Fruit fly (Drosophila melanogaster) whole organism, wandering third instar larva: ENCODE results near the gene CG4972.

Source experiments
- CG32264 ChIP-seq: fragments of 200-800 bp; sonication (Bioruptor generic); optimal IDR thresholded peaks from 2 replicates; lab custom pipeline; 2016; ENCODE audit warnings: missing biosample characterization, missing genetic modification characterization
- CG9705 ChIP-seq: fragments of 200-800 bp; sonication (Bioruptor generic); optimal IDR thresholded peaks from 2 replicates; lab custom pipeline; 2018; ENCODE audit warnings: missing biosample characterization, mild to moderate bottlenecking, missing genetic modification characterization
- HLH106 ChIP-seq: fragments of 200-800 bp; optimal IDR thresholded peaks from 3 replicates; lab custom pipeline; 2019; ENCODE audit warnings: missing biosample characterization, mild to moderate bottlenecking, missing genetic modification characterization, moderate library complexity
- Hnf4 ChIP-seq: fragments of 200-800 bp; sonication (Bioruptor generic); optimal IDR thresholded peaks from 2 replicates; lab custom pipeline; 2016; ENCODE audit warnings: missing biosample characterization, mild to moderate bottlenecking, missing genetic modification characterization
- Hr83 ChIP-seq: fragments of 200-300 bp; sonication (Bioruptor generic); optimal IDR thresholded peaks from 2 replicates; lab custom pipeline; 2016; ENCODE audit warnings: missing biosample characterization, mild to moderate bottlenecking, missing genetic modification characterization, moderate library complexity; ENCODE audit not compliant: poor library complexity, severe bottlenecking
- br ChIP-seq: fragments of 200-800 bp; sonication (Bioruptor generic); optimal IDR thresholded peaks from 2 replicates; lab custom pipeline; 2016; ENCODE audit warnings: missing biosample characterization, missing genetic modification characterization
- brk ChIP-seq: fragments of 200-800 bp; sonication (Bioruptor generic); optimal IDR thresholded peaks from 2 replicates; lab custom pipeline; 2016; ENCODE audit warnings: missing biosample characterization, mild to moderate bottlenecking, missing genetic modification characterization
- dmrt93B ChIP-seq: fragments of 200-800 bp; sonication (Bioruptor generic); optimal IDR thresholded peaks from 2 replicates; lab custom pipeline; 2018; ENCODE audit warnings: missing biosample characterization, mild to moderate bottlenecking, missing genetic modification characterization
- fru ChIP-seq: fragments of 200-800 bp; sonication (Bioruptor generic); optimal IDR thresholded peaks from 3 replicates; lab custom pipeline; 2016; ENCODE audit warnings: missing biosample characterization, mild to moderate bottlenecking, missing genetic modification characterization
- h ChIP-seq: fragments of 200-800 bp; sonication (Bioruptor generic); optimal IDR thresholded peaks from 3 replicates; lab custom pipeline; 2016; ENCODE audit warnings: missing biosample characterization, mild to moderate bottlenecking, missing genetic modification characterization
- jim ChIP-seq: fragments of 175-275, 200-325 bp; sonication (Bioruptor generic); optimal IDR thresholded peaks from 2 replicates; lab custom pipeline; 2016; ENCODE audit warnings: missing biosample characterization, mild to moderate bottlenecking, missing genetic modification characterization
- lola ChIP-seq: fragments of >200 bp; optimal IDR thresholded peaks from 2 replicates; lab custom pipeline; 2017; ENCODE audit warnings: missing biosample characterization, missing genetic modification characterization
- psq ChIP-seq: fragments of 200-800 bp; sonication (Bioruptor generic); optimal IDR thresholded peaks from 3 replicates; lab custom pipeline; 2017; ENCODE audit warnings: missing biosample characterization, mild to moderate bottlenecking, missing genetic modification characterization, moderate library complexity
- usp ChIP-seq: fragments of >200 bp; optimal IDR thresholded peaks from 2 replicates; lab custom pipeline; 2017; ENCODE audit warnings: missing biosample characterization, missing genetic modification characterization

- no peak for TF ChIP-seq Hnf4
- TF ChIP-seq CG9705 (GFP tag; lab: Kevin White, UChicago), result no peak
- TF ChIP-seq psq (GFP tag; lab: Kevin White, UChicago), result no peak
- no peak for TF ChIP-seq br (GFP tag; lab: Kevin White, UChicago)
- no peak for TF ChIP-seq lola (GFP tag; lab: Kevin White, UChicago)
- no peak for TF ChIP-seq fru
- TF ChIP-seq HLH106 (tag; lab: Kevin White, UChicago), result no peak
- no peak for TF ChIP-seq jim (GFP tag; lab: Kevin White, UChicago)
- TF ChIP-seq brk (GFP tag; lab: Kevin White, UChicago), result no peak
- no peak for TF ChIP-seq CG32264
- no peak for TF ChIP-seq h (GFP tag; lab: Kevin White, UChicago)
- no peak for TF ChIP-seq dmrt93B
- TF ChIP-seq Hr83 (GFP tag; lab: Kevin White, UChicago), result no peak
- TF ChIP-seq usp (GFP tag; lab: Kevin White, UChicago), result no peak
These were observed 51.9 kb downstream of the CG4972 start, which contains the start of gene CG5056 for dm6 chr2L:10366525-10366924.
